Fruit fly (Drosophila melanogaster) whole organism, embryonic: ENCODE results near the gene CG14309.

Experiments
- Asciz ChIP-seq: fragments of 200-800 bp; sonication (Bioruptor generic); optimal IDR thresholded peaks from 2 replicates; lab custom pipeline; 2017; ENCODE audit warnings: missing biosample characterization, mild to moderate bottlenecking, missing genetic modification characterization, missing genetic modification reagents
- Bgb ChIP-seq: fragments of 200-800 bp; sonication (Bioruptor generic); IDR thresholded peaks from 2 replicates; pipeline ENCODE4 v1.3.6; 2022; ENCODE audit warnings: missing biosample characterization, missing genetic modification characterization; ENCODE audit not compliant: partially characterized antibody
- CG11504 ChIP-seq: fragments of 200-800 bp; sonication (Bioruptor generic); optimal IDR thresholded peaks from 3 replicates; lab custom pipeline; 2019; ENCODE audit warnings: missing biosample characterization, mild to moderate bottlenecking, missing genetic modification characterization, moderate library complexity
- CG11560 ChIP-seq: fragments of 200-800 bp; sonication (Bioruptor generic); IDR thresholded peaks from 3 replicates; pipeline ENCODE4 v1.3.6; 2022; ENCODE audit warnings: missing biosample characterization, missing genetic modification characterization
- CG12104 ChIP-seq: fragments of 200-800 bp; sonication (Bioruptor generic); optimal IDR thresholded peaks from 3 replicates; lab custom pipeline; 2016; ENCODE audit warnings: missing biosample characterization, missing genetic modification characterization
- CG12942 ChIP-seq: fragments of 200-800 bp; sonication (Bioruptor generic); optimal IDR thresholded peaks from 3 replicates; lab custom pipeline; 2016; ENCODE audit warnings: missing biosample characterization, missing genetic modification characterization
- CG14710 ChIP-seq: fragments of 200-800 bp; sonication (Bioruptor generic); optimal IDR thresholded peaks from 3 replicates; lab custom pipeline; 2019; ENCODE audit warnings: missing biosample characterization, mild to moderate bottlenecking, missing genetic modification characterization, moderate library complexity
- CG15269 ChIP-seq: fragments of 200-800 bp; sonication (Bioruptor generic); optimal IDR thresholded peaks from 2 replicates; lab custom pipeline; 2018; ENCODE audit warnings: missing biosample characterization, mild to moderate bottlenecking, missing genetic modification characterization, moderate library complexity
- CG16813 ChIP-seq: fragments of 200-800 bp; sonication (Bioruptor generic); IDR thresholded peaks from 3 replicates; pipeline ENCODE4 v1.3.6; 2022; ENCODE audit warnings: missing biosample characterization, missing genetic modification characterization; ENCODE audit not compliant: partially characterized antibody
- CG16815 ChIP-seq: fragments of 200-800 bp; sonication (Bioruptor generic); optimal IDR thresholded peaks from 3 replicates; lab custom pipeline; 2017; ENCODE audit warnings: missing biosample characterization, mild to moderate bottlenecking, missing genetic modification characterization
- CG2129 ChIP-seq: fragments of 200-800 bp; sonication (Bioruptor generic); IDR thresholded peaks from 2 replicates; pipeline ENCODE4 v1.3.6; 2022; ENCODE audit warnings: missing biosample characterization, missing genetic modification characterization; ENCODE audit not compliant: partially characterized antibody
- CG2712 ChIP-seq: fragments of 200-800 bp; optimal IDR thresholded peaks from 3 replicates; lab custom pipeline; 2019; ENCODE audit warnings: missing biosample characterization, mild to moderate bottlenecking, missing genetic modification characterization, moderate library complexity
- CG33557 ChIP-seq: fragments of 200-800 bp; sonication (Bioruptor generic); optimal IDR thresholded peaks from 2 replicates; lab custom pipeline; 2019; ENCODE audit warnings: missing biosample characterization, mild to moderate bottlenecking, missing genetic modification characterization, moderate library complexity
- CG34376 ChIP-seq: fragments of 200-800 bp; sonication (Bioruptor generic); optimal IDR thresholded peaks from 2 replicates; lab custom pipeline; 2018; ENCODE audit warnings: missing biosample characterization, mild to moderate bottlenecking, missing genetic modification characterization
- CG3726 ChIP-seq: fragments of 200-800 bp; sonication (Bioruptor generic); IDR thresholded peaks from 3 replicates; pipeline ENCODE4, ENCODE4 v1.3.6; 2022; ENCODE audit warnings: missing biosample characterization, missing genetic modification characterization
- CG4282 ChIP-seq: fragments of 200-800 bp; sonication (Bioruptor generic); optimal IDR thresholded peaks from 2 replicates; lab custom pipeline; 2016; ENCODE audit warnings: missing biosample characterization, missing genetic modification characterization
- CG4730 ChIP-seq: fragments of 200-800 bp; sonication (Bioruptor generic); IDR thresholded peaks from 2 replicates; pipeline ENCODE4 v1.3.6; 2022; ENCODE audit warnings: missing biosample characterization, missing genetic modification characterization
- CG7963 ChIP-seq: fragments of 200-800 bp; sonication (Bioruptor generic); IDR thresholded peaks from 3 replicates; pipeline ENCODE4 v1.3.6; 2022; ENCODE audit warnings: missing biosample characterization, missing genetic modification characterization; ENCODE audit not compliant: partially characterized antibody
- Deaf1 ChIP-seq: fragments of 200-800 bp; optimal IDR thresholded peaks from 3 replicates; lab custom pipeline; 2019; ENCODE audit warnings: missing biosample characterization, mild to moderate bottlenecking, missing genetic modification characterization, moderate library complexity
- Dref ChIP-seq: fragments of 200-800 bp; sonication (Bioruptor generic); IDR thresholded peaks from 2 replicates; pipeline ENCODE4 v1.3.6; 2022; ENCODE audit warnings: missing biosample characterization, missing genetic modification characterization
- Drgx ChIP-seq: fragments of 200-800 bp; sonication (Bioruptor generic); IDR thresholded peaks from 2 replicates; pipeline ENCODE4 v1.3.6; 2022; ENCODE audit warnings: missing biosample characterization, missing genetic modification characterization
- Gsc ChIP-seq: fragments of 200-800 bp; sonication (Bioruptor generic); IDR thresholded peaks from 2 replicates; pipeline ENCODE4 v1.3.6; 2022; ENCODE audit warnings: missing biosample characterization, missing genetic modification characterization
- H15 ChIP-seq: fragments of 200-800 bp; sonication (Bioruptor generic); IDR thresholded peaks from 3 replicates; pipeline ENCODE4 v1.3.6; 2022; ENCODE audit warnings: missing biosample characterization, missing genetic modification characterization
- Hmr ChIP-seq: fragments of 200-800 bp; sonication (Bioruptor generic); optimal IDR thresholded peaks from 3 replicates; lab custom pipeline; 2017; ENCODE audit warnings: mild to moderate bottlenecking, missing biosample characterization, missing genetic modification reagents, missing genetic modification characterization
- Kr ChIP-seq: fragments of 200-800 bp; sonication (Bioruptor generic); optimal IDR thresholded peaks from 2 replicates; lab custom pipeline; 2017; ENCODE audit warnings: missing biosample characterization, mild to moderate bottlenecking, missing genetic modification characterization
- Mad ChIP-seq: fragments of 200-800 bp; sonication (Bioruptor generic); optimal IDR thresholded peaks from 2 replicates; lab custom pipeline; 2016; ENCODE audit warnings: missing biosample characterization, missing genetic modification characterization
- Mes4 ChIP-seq: fragments of 200-800 bp; sonication (Bioruptor generic); optimal IDR thresholded peaks from 2 replicates; lab custom pipeline; 2016; ENCODE audit warnings: missing biosample characterization, missing genetic modification characterization
- PHDP ChIP-seq: fragments of 200-800 bp; sonication (Bioruptor generic); optimal IDR thresholded peaks from 3 replicates; lab custom pipeline; 2018; ENCODE audit warnings: missing biosample characterization, mild to moderate bottlenecking, missing genetic modification characterization, moderate library complexity
- Sry-δ ChIP-seq: fragments of 200-800 bp; sonication (Bioruptor generic); optimal IDR thresholded peaks from 2 replicates; lab custom pipeline; 2016; ENCODE audit warnings: missing biosample characterization, missing genetic modification characterization
- bsh ChIP-seq, 2 experiments: fragments of 200-800 bp; sonication (Bioruptor generic); optimal IDR thresholded peaks; 2 replicates each; lab custom pipeline; 2017 to 2018; ENCODE audit warnings: mild to moderate bottlenecking in 2 of 2, missing biosample characterization in 2 of 2, missing genetic modification characterization in 2 of 2, moderate library complexity in 1 of 2
- cg ChIP-seq: fragments of 200-800 bp; sonication (Bioruptor generic); optimal IDR thresholded peaks from 3 replicates; lab custom pipeline; 2019; ENCODE audit warnings: missing biosample characterization, mild to moderate bottlenecking, missing genetic modification characterization, moderate library complexity
- chinmo ChIP-seq: fragments of 200-800 bp; sonication (Bioruptor generic); IDR thresholded peaks from 4 replicates; pipeline ENCODE4 v1.3.6; 2022; ENCODE audit warnings: missing biosample characterization, missing genetic modification characterization; ENCODE audit not compliant: partially characterized antibody
- chm ChIP-seq: fragments of 200-800 bp; sonication (Bioruptor generic); IDR thresholded peaks from 2 replicates; pipeline ENCODE4 v1.3.6; 2022; ENCODE audit warnings: missing biosample characterization, missing genetic modification characterization
- corto ChIP-seq: fragments of 200-800 bp; sonication (Bioruptor generic); optimal IDR thresholded peaks from 2 replicates; lab custom pipeline; 2016; ENCODE audit warnings: missing biosample characterization, mild to moderate bottlenecking, missing genetic modification characterization, moderate library complexity
- croc ChIP-seq: fragments of 200-800 bp; sonication (Bioruptor generic); conservative IDR thresholded peaks from 3 replicates; pipeline ENCODE4 v1.3.6; 2022; ENCODE audit warnings: missing biosample characterization, missing genetic modification characterization
- disco-r ChIP-seq: fragments of 200-800 bp; sonication (Bioruptor generic); optimal IDR thresholded peaks from 2 replicates; lab custom pipeline; 2016; ENCODE audit warnings: missing biosample characterization, missing genetic modification characterization
- esg ChIP-seq: fragments of 200-800 bp; sonication (Bioruptor generic); conservative IDR thresholded peaks from 2 replicates; pipeline ENCODE4 v1.3.6; 2022; ENCODE audit warnings: missing biosample characterization, missing genetic modification characterization
- fd102C ChIP-seq: fragments of 200-800 bp; sonication (Bioruptor generic); optimal IDR thresholded peaks from 2 replicates; lab custom pipeline; 2018; ENCODE audit warnings: missing biosample characterization, mild to moderate bottlenecking, missing genetic modification characterization, moderate library complexity
- fru ChIP-seq: fragments of >200 bp; optimal IDR thresholded peaks from 2 replicates; lab custom pipeline; 2017
- gcm ChIP-seq: fragments of 200-800 bp; sonication (Bioruptor generic); optimal IDR thresholded peaks from 2 replicates; lab custom pipeline; 2019; ENCODE audit warnings: missing biosample characterization, mild to moderate bottlenecking, missing genetic modification characterization, moderate library complexity
- hb ChIP-seq: fragments of 200-800 bp; sonication (Bioruptor generic); IDR thresholded peaks from 3 replicates; pipeline ENCODE4 v1.3.6; 2022; ENCODE audit warnings: missing biosample characterization, missing genetic modification characterization; ENCODE audit not compliant: partially characterized antibody
- her ChIP-seq: fragments of 200-800 bp; sonication (Bioruptor generic); optimal IDR thresholded peaks from 2 replicates; lab custom pipeline; 2016; ENCODE audit warnings: missing biosample characterization, missing genetic modification characterization
- kni ChIP-seq: fragments of 200-800 bp; sonication (Bioruptor generic); optimal IDR thresholded peaks from 3 replicates; lab custom pipeline; 2017; ENCODE audit warnings: mild to moderate bottlenecking, missing biosample characterization, missing genetic modification reagents, missing genetic modification characterization
- lmd ChIP-seq: fragments of 200-800 bp; sonication (Bioruptor generic); IDR thresholded peaks from 2 replicates; pipeline ENCODE4 v1.3.6; 2022; ENCODE audit warnings: missing biosample characterization, missing genetic modification characterization
- maf-S ChIP-seq: fragments of 200-800 bp; sonication (Bioruptor generic); optimal IDR thresholded peaks from 2 replicates; lab custom pipeline; 2016; ENCODE audit warnings: missing biosample characterization, missing genetic modification characterization
- onecut ChIP-seq: fragments of 200-800 bp; sonication (Bioruptor generic); IDR thresholded peaks from 2 replicates; pipeline ENCODE4 v1.3.6; 2022; ENCODE audit warnings: missing biosample characterization, missing genetic modification characterization
- pros ChIP-seq: fragments of 200-800 bp; sonication (Bioruptor generic); optimal IDR thresholded peaks from 3 replicates; lab custom pipeline; 2019; ENCODE audit warnings: missing biosample characterization, mild to moderate bottlenecking, missing genetic modification characterization, moderate library complexity
- sens ChIP-seq: fragments of 200-800 bp; sonication (Bioruptor generic); peaks from one replicate; lab custom pipeline; 2016; ENCODE audit warnings: missing biosample characterization, missing genetic modification characterization
- stwl ChIP-seq: fragments of 200-800 bp; sonication (Bioruptor generic); optimal IDR thresholded peaks from 3 replicates; lab custom pipeline; 2018; ENCODE audit warnings: missing biosample characterization, mild to moderate bottlenecking, missing genetic modification characterization, moderate library complexity
- sug ChIP-seq: fragments of 200-800 bp; optimal IDR thresholded peaks from 2 replicates; lab custom pipeline; 2019; ENCODE audit warnings: missing biosample characterization, mild to moderate bottlenecking, missing genetic modification characterization, moderate library complexity

CG14309 gene

DNA sequence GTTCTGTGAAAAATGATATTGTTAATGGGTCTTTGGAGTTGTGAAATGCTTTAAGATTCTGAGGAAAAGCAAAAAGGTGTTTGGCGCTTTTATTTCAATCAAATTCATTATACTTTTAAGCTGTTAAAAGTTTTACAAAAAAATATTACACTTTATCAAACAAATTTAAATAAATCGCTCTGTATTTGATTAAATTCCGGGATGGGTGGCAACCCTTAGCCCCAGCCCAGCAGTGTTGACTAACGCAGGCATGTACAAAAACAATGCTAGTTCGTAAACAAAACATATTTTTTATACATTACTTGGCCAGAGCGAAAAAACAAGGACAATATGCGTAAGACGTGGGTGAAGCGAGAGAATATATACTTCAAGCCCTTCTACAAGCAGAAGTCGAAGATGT, 19.8 kb upstream of the CG14309 start, which contains the start of gene CG7685 (continued):
- TF ChIP-seq CG14710 (tag; lab: Kevin White, UChicago) = peak; percentile 62
- TF ChIP-seq maf-S = peak; percentile 55
- TF ChIP-seq CG34376 (GFP tag; lab: Kevin White, UChicago) = peak; percentile 81
- TF ChIP-seq Mad = peak; percentile 56
- no peak for TF ChIP-seq corto
- TF ChIP-seq Gsc = no peak
- no peak for TF ChIP-seq CG16813 (GFP tag; lab: Robert Waterston, UW)
- TF ChIP-seq onecut (GFP tag; lab: Robert Waterston, UW) = peak; percentile 63
- TF ChIP-seq CG12104 (GFP tag; lab: Kevin White, UChicago) = peak; percentile 57
- TF ChIP-seq H15 = no peak; the same call in 2 of the 3 replicates
- TF ChIP-seq Mes4 (GFP tag; lab: Kevin White, UChicago) = peak; percentile 8
- TF ChIP-seq CG15269 (tag; lab: Kevin White, UChicago) = peak; percentile 73
- TF ChIP-seq lmd (GFP tag; lab: Robert Waterston, UW) = peak; percentile 56; the same call in 1 of the 2 replicates
- peak; percentile 40 for TF ChIP-seq CG33557 (GFP tag; lab: Kevin White, UChicago)
- TF ChIP-seq Drgx (GFP tag; lab: Robert Waterston, UW) = no peak
- TF ChIP-seq CG11504 = peak; percentile 70
- TF ChIP-seq kni = no peak
- TF ChIP-seq her = peak; percentile 63
- peak; percentile 92 for TF ChIP-seq sens (GFP tag; lab: Kevin White, UChicago)
- TF ChIP-seq CG16815 = no peak
- peak in 1 of 2 experiments; percentile 54 for TF ChIP-seq bsh (GFP tag; optimal IDR thresholded peaks at IDR 0.05; lab: Kevin White, UChicago)
- TF ChIP-seq Bgb = peak; percentile 35; the same call in 1 of the 2 replicates
- TF ChIP-seq hb = no peak
- TF ChIP-seq cg (GFP tag; lab: Kevin White, UChicago) = no peak
- TF ChIP-seq fd102C (GFP tag; lab: Kevin White, UChicago) = no peak
- peak; percentile 89 for TF ChIP-seq stwl
- no peak for TF ChIP-seq CG7963 (GFP tag; lab: Robert Waterston, UW)
- no peak for TF ChIP-seq Dref
- no peak for TF ChIP-seq disco-r
- no peak for TF ChIP-seq pros (GFP tag; lab: Kevin White, UChicago)
- no peak for TF ChIP-seq Kr (GFP tag; lab: Kevin White, UChicago)
- TF ChIP-seq CG3726 (GFP tag; lab: Robert Waterston, UW) = no peak
- TF ChIP-seq Deaf1 (tag; lab: Kevin White, UChicago) = peak; percentile 32
- TF ChIP-seq chinmo = no peak
- peak; percentile 44 for TF ChIP-seq gcm
- TF ChIP-seq esg (GFP tag; lab: Robert Waterston, UW) = no peak
- no peak for TF ChIP-seq CG2129
- peak; percentile 65 for TF ChIP-seq sug (tag; lab: Kevin White, UChicago)
- no peak for TF ChIP-seq croc (GFP tag; lab: Robert Waterston, UW)
- peak; percentile 65 for TF ChIP-seq Hmr
- no peak for TF ChIP-seq CG4282 (GFP tag; lab: Kevin White, UChicago)
- peak; percentile 43 for TF ChIP-seq CG12942 (GFP tag; lab: Kevin White, UChicago)
- peak; percentile 62 for TF ChIP-seq CG2712
- TF ChIP-seq Asciz (GFP tag; lab: Kevin White, UChicago) = peak; percentile 18
- peak; percentile 77; the same call in 1 of the 2 replicates for TF ChIP-seq chm (GFP tag; lab: Robert Waterston, UW)
- TF ChIP-seq PHDP (tag; lab: Kevin White, UChicago) = peak; percentile 76
- TF ChIP-seq Sry-δ (GFP tag; lab: Kevin White, UChicago) = peak; percentile 36
- no peak; the same call in 1 of the 2 replicates for TF ChIP-seq CG4730 (GFP tag; lab: Robert Waterston, UW)
- TF ChIP-seq CG11560 = no peak
- no peak for TF ChIP-seq fru
